Fruit fly (Drosophila melanogaster): ENCODE data around the gene CG15332.

DNA sequence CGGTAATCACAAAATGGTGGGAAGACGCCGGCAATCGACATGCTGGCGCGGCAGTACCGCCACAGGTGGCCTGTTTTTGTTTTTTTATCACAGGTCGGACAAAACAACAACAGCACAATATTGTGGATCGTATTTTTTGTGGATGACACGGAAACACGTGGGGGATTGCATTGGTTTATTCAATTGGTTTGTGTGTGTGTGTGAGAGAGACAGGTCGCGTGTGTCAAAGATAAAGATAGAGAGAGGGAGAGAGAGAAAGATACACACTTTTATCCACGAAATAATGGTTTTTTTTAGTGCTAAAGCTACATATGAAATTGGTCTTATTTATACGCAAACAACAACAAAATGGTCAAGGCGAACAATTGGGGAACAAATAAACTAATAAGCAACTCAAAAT, 3.2 kb upstream of the CG15332 start:
- no peak for TF ChIP-seq jim (GFP tag; optimal IDR thresholded peaks at IDR 0.05)
- TF ChIP-seq sage (GFP tag; optimal IDR thresholded peaks at IDR 0.05) = no peak
- TF ChIP-seq br (GFP tag; optimal IDR thresholded peaks at IDR 0.05) = no peak
- TF ChIP-seq dl (GFP tag; optimal IDR thresholded peaks at IDR 0.05; ENCODE audit: insufficient read depth in 1 of 2, partially characterized antibody in 2 of 2) = no peak
- TF ChIP-seq psq (GFP tag; optimal IDR thresholded peaks at IDR 0.05) = no peak
- TF ChIP-seq CG32264 (GFP tag; optimal IDR thresholded peaks at IDR 0.05) = no peak

Data from whole organism, wandering third instar larva.